Worm (Caenorhabditis elegans) whole organism, early embryonic: Measurements from ENCODE around the gene tmem-135.

ENCODE experiments used
- B0310.2 ChIP-seq: sonication (generic microtip); optimal IDR thresholded peaks from 2 replicates; lab custom pipeline; 2016; ENCODE audit warnings: mild to moderate bottlenecking, missing genetic modification characterization, missing compliant biosample characterization
- F13C5.2 ChIP-seq: sonication (generic microtip); optimal IDR thresholded peaks from 2 replicates; lab custom pipeline; 2017; ENCODE audit warnings: mild to moderate bottlenecking, missing genetic modification characterization, inconsistent platforms, missing compliant biosample characterization
- aly-1 ChIP-seq: sonication (generic microtip); optimal IDR thresholded peaks from 2 replicates; lab custom pipeline; 2016; ENCODE audit warnings: missing genetic modification characterization, missing compliant biosample characterization
- ama-1 ChIP-seq: fragments of 150-350 bp; optimal IDR thresholded peaks from 2 replicates; lab custom pipeline; 2014
- ceh-13 ChIP-seq: fragments of 200-800 bp; sonication (Bioruptor generic); optimal IDR thresholded peaks from 2 replicates; lab custom pipeline; 2018; ENCODE audit warnings: mild to moderate bottlenecking, missing genetic modification characterization, missing compliant biosample characterization
- ceh-36 ChIP-seq: sonication (generic microtip); optimal IDR thresholded peaks from 2 replicates; lab custom pipeline; 2016; ENCODE audit warnings: missing genetic modification characterization, inconsistent platforms, missing compliant biosample characterization
- ets-7 ChIP-seq: sonication (generic microtip); optimal IDR thresholded peaks from 2 replicates; lab custom pipeline; 2016; ENCODE audit warnings: missing genotype, missing genetic modification characterization, missing compliant biosample characterization
- flt-1 ChIP-seq: fragments of 200-800 bp; sonication (Bioruptor generic); IDR thresholded peaks from 2 replicates; pipeline ENCODE4 v1.3.6; 2022; ENCODE audit warnings: missing genetic modification characterization, missing compliant biosample characterization
- hmbx-1 ChIP-seq: sonication (generic microtip); optimal IDR thresholded peaks from 2 replicates; lab custom pipeline; 2016; ENCODE audit warnings: mild to moderate bottlenecking, missing genetic modification characterization, missing compliant biosample characterization
- hmg-4 ChIP-seq: fragments of 200-800 bp; sonication (Bioruptor generic); optimal IDR thresholded peaks from 2 replicates; lab custom pipeline; 2018; ENCODE audit warnings: mild to moderate bottlenecking, missing genetic modification characterization, missing compliant biosample characterization
- hnd-1 ChIP-seq: sonication (generic microtip); optimal IDR thresholded peaks from 2 replicates; lab custom pipeline; 2016; ENCODE audit warnings: missing genetic modification characterization, missing compliant biosample characterization
- pes-1 ChIP-seq: fragments of 200-800 bp; sonication (Bioruptor generic); IDR thresholded peaks from 2 replicates; pipeline ENCODE4 v1.3.6; 2022; ENCODE audit warnings: missing genetic modification reagents, missing genetic modification characterization, missing compliant biosample characterization
- scrt-1 ChIP-seq: fragments of 200-800 bp; sonication (Bioruptor generic); IDR thresholded peaks from 2 replicates; pipeline ENCODE4 v1.3.6; 2022; ENCODE audit warnings: missing genetic modification characterization, missing compliant biosample characterization
- sea-1 ChIP-seq: fragments of 200-800 bp; sonication (Bioruptor generic); conservative IDR thresholded peaks from 2 replicates; pipeline ENCODE4 v1.3.6; 2022; ENCODE audit warnings: missing genetic modification characterization, missing compliant biosample characterization
- tbx-11 ChIP-seq: fragments of 200-800 bp; sonication (Bioruptor generic); IDR thresholded peaks from 2 replicates; pipeline ENCODE4 v1.3.6; 2022; ENCODE audit warnings: missing genetic modification characterization, missing compliant biosample characterization
- tbx-37 ChIP-seq: fragments of 200-800 bp; sonication (Bioruptor generic); conservative IDR thresholded peaks from 2 replicates; pipeline ENCODE4 v1.3.6; 2022; ENCODE audit warnings: missing genetic modification reagents, missing genetic modification characterization, missing compliant biosample characterization
- tra-4 ChIP-seq: sonication (generic microtip); optimal IDR thresholded peaks from 2 replicates; lab custom pipeline; 2017; ENCODE audit warnings: missing genetic modification characterization, missing compliant biosample characterization

tmem-135 gene

DNA sequence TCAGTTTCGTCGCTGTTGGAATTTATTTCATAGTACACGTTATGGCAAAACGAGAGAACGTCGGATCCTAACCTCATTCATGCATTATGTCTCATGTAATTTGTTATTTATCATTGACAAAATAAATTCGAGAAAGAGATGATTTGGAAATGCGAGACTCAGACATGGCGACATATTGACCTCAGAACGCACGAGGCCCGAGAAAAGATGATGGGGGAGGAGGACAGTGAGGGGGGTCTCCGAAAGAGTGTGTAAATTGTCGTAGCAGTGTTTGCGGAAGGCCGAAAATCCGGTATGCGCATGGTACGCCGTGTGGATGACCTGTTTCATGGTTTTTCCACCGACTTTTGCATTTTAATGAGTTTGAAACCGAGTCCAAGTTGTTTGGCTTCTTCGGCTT, 37.9 kb upstream of the tmem-135 start:
- peak; percentile 22; the same call in 1 of the 2 replicates for TF ChIP-seq flt-1 (GFP tag; lab: Robert Waterston, UW)
- no peak; the same call in 1 of the 2 replicates for TF ChIP-seq pes-1 (GFP tag; lab: Robert Waterston, UW)
- TF ChIP-seq sea-1 (GFP tag; lab: Robert Waterston, UW) = 0 out of 2 replicates have a peak, but pooled peaks have one; percentile 43
- TF ChIP-seq F13C5.2 (tag; lab: Kevin White, UChicago) = peak; percentile 41
- peak; percentile 37 for TF ChIP-seq hmg-4
- TF ChIP-seq aly-1 (tag; lab: Kevin White, UChicago) = peak; percentile 6
- no peak for TF ChIP-seq ama-1 (lab: Kevin White, UChicago)
- TF ChIP-seq tbx-37 (GFP tag; lab: Robert Waterston, UW) = no peak

DNA sequence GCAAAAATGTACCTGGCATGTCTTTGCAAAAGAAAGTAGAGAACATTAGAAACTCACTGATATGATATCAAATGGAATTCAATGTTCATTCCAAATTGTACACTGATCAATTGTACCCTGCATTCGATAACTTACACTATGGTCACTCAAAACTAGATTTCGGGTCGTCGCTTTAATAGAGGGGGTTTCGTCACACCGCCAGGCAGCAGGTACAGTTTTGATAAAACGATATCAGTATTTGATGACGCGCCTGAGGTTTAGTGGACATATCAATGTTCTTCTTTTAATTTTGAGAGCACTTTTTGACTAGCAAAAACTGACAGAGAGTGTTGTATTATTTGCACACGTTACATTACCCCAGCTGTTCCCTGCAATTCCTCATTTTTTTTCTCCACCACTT, 37.4 kb upstream of the tmem-135 start:
- TF ChIP-seq F13C5.2 (tag; lab: Kevin White, UChicago) (no peak), flt-1 (GFP tag; lab: Robert Waterston, UW) (no peak), hmg-4 (no peak), tra-4 (tag; lab: Kevin White, UChicago) (no peak), B0310.2 (tag; lab: Kevin White, UChicago) (no peak)

DNA sequence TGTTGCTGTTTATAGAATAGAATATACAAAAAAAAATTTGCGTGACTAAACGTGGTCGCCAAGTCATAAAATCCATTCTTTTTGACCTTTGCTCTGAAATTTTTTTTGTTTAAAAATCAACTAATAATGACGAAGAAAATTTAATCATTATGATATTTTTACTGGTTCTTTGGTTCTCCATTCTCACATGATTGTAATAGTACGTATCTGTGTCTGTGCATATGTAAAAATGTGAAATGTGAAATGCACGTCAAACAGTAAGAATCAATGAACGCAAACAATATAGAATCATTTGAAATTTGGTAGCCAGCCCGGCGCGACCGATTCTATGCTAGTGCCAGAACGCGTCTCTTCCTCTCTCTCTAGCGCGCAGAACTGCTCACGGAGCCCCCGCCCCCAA, 36.7 kb upstream of the tmem-135 start, which contains the start of gene hosl-1:
Gene hosl-1, plus strand, starts transcription at position 301 of the 400 bp plus-strand sequence.
- TF ChIP-seq hmbx-1 (tag; lab: Kevin White, UChicago) (no peak), ceh-13 (GFP tag; lab: Kevin White, UChicago) (no peak), B0310.2 (tag; lab: Kevin White, UChicago) (no peak), ceh-36 (no peak), tbx-37 (GFP tag; lab: Robert Waterston, UW) (no peak), hnd-1 (tag; lab: Kevin White, UChicago) (no peak), ets-7 (tag; lab: Kevin White, UChicago) (no peak), F13C5.2 (tag; lab: Kevin White, UChicago) (no peak)

DNA sequence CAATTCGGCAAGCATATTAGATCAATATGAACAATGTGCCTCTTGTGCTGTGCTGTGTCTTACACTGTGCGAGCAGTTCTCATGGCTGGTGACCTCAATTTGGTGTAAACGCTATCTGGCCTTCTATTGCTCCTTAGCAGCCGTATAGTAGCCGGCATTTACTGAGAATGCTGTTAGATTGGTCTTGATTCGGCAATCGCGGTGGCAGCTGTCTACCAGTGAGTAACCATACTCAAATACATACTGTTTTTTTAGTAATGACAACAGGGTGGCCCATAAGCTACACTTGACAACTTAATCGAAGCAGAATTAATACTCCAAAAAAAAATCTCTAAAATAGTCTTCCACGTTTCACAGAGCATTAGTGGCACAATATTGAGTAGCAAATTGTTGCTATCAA, 26.4 kb upstream of the tmem-135 start, which contains the start of gene C46C11.4:
Gene C46C11.4, minus strand, starts transcription at position 101 of the 400 bp plus-strand sequence.
- no peak for TF ChIP-seq ceh-13 (GFP tag; lab: Kevin White, UChicago)
- no peak for TF ChIP-seq B0310.2 (tag; lab: Kevin White, UChicago)
- TF ChIP-seq scrt-1 (GFP tag; lab: Robert Waterston, UW) = no peak
- no peak for TF ChIP-seq tbx-37 (GFP tag; lab: Robert Waterston, UW)
- TF ChIP-seq ets-7 (tag; lab: Kevin White, UChicago) = no peak
- TF ChIP-seq ceh-36 = no peak
- TF ChIP-seq ama-1 (lab: Kevin White, UChicago) = no peak
- no peak for TF ChIP-seq aly-1 (tag; lab: Kevin White, UChicago)
- no peak for TF ChIP-seq pes-1 (GFP tag; lab: Robert Waterston, UW)
- no peak for TF ChIP-seq flt-1 (GFP tag; lab: Robert Waterston, UW)

DNA sequence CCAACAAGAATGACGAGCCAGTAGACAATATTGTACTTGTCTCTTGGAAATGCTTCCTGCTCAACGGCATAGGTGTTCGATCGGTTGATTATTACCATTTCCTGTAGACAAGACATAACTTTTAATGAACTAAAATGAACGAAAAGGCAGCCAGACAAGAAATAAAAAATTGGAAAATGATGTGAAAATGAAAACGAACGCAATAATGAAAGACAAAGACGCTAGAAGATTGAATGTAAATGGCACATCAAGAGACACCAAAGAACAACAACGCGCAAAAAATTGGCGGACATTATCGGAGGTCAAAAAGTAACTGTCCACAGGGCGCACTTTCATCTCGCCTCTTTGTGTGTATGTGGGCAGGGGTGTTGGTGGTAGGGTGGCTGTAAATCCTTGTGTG, 24.4 kb upstream of the tmem-135 start, which contains the start of gene ent-5:
Gene ent-5, minus strand, starts transcription at position 101 of the 400 bp plus-strand sequence.
- no peak for TF ChIP-seq hmbx-1 (tag; lab: Kevin White, UChicago)

DNA sequence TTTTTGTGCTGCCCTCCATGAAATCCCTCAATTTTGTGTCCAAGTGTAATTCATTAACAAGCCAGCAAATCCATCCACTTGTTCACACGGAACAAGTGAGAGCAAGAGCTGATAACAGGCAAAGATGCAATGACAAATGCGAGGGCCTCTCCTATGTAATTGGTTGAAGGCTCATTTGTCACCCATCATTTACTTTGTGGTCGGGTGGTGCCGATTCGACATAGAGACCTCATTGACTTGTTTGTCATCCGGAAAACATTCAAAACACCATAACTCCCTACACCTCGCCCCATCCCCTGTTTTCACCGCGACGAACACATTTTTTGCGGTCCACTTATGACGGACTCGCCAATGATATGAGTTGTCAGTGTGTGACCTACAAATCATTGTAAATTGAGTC, 22.1 kb upstream of the tmem-135 start:
- no peak for TF ChIP-seq tbx-11 (GFP tag; lab: Robert Waterston, UW)
- TF ChIP-seq ets-7 (tag; lab: Kevin White, UChicago) = no peak
- no peak for TF ChIP-seq scrt-1 (GFP tag; lab: Robert Waterston, UW)
- TF ChIP-seq sea-1 (GFP tag; lab: Robert Waterston, UW) = no peak
- TF ChIP-seq aly-1 (tag; lab: Kevin White, UChicago) = no peak
- no peak for TF ChIP-seq ama-1 (lab: Kevin White, UChicago)
- TF ChIP-seq tbx-37 (GFP tag; lab: Robert Waterston, UW) = no peak
- no peak for TF ChIP-seq flt-1 (GFP tag; lab: Robert Waterston, UW)
- TF ChIP-seq ceh-36 = no peak
- TF ChIP-seq hnd-1 (tag; lab: Kevin White, UChicago) = no peak
- no peak for TF ChIP-seq ceh-13 (GFP tag; lab: Kevin White, UChicago)

DNA sequence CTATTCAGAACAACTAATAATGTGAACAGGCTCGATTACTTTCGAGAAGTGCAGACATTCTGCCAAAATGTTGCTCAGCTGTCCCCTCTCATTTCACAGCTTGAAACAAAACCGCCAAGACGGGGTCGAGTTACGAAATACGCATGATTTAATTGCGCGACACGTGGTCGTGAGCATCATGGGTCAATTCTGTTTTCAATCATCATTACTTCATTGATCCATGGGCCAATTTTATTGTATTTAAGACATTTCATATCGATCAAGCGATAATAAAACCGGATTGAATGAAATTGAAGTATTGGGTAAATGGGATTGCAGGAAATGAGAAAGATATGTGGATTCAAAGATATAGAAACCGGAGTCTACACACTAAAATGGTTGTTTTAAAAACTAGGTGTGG, 20.6 kb upstream of the tmem-135 start:
- TF ChIP-seq ets-7 (tag; lab: Kevin White, UChicago) (no peak), ama-1 (lab: Kevin White, UChicago) (no peak), ceh-36 (no peak), aly-1 (tag; lab: Kevin White, UChicago) (no peak), tra-4 (tag; lab: Kevin White, UChicago) (no peak), tbx-37 (GFP tag; lab: Robert Waterston, UW) (no peak), sea-1 (GFP tag; lab: Robert Waterston, UW) (no peak), B0310.2 (tag; lab: Kevin White, UChicago) (no peak), flt-1 (GFP tag; lab: Robert Waterston, UW) (no peak), scrt-1 (GFP tag; lab: Robert Waterston, UW) (no peak), F13C5.2 (tag; lab: Kevin White, UChicago) (no peak), ceh-13 (GFP tag; lab: Kevin White, UChicago) (no peak), pes-1 (GFP tag; lab: Robert Waterston, UW) (no peak), hmg-4 (no peak)

DNA sequence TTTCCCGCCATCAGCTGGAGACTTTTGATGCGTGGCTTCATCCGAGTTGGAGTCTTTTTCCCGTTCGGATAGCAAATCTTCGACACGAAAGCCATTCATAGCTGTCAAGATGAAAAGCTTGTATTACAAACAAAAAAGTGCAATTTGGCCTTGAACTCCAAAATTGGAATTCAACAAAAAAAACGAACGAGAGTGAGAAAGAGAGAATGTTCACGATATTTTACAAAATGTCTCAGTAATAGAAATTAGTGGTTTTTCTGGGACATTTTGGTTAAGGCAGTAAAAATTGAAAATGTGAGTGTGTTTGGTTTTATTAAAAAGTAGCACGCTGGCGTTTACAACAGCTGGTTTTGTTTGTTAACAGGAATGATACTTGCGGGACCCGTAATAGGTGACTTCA, 19.4 kb upstream of the tmem-135 start, which contains the start of gene ceh-1:
Gene ceh-1, minus strand, starts transcription at position 101 of the 400 bp plus-strand sequence.
- TF ChIP-seq F13C5.2 (tag; lab: Kevin White, UChicago) = no peak
- no peak for TF ChIP-seq aly-1 (tag; lab: Kevin White, UChicago)
- no peak for TF ChIP-seq hmg-4
- no peak for TF ChIP-seq pes-1 (GFP tag; lab: Robert Waterston, UW)
- TF ChIP-seq B0310.2 (tag; lab: Kevin White, UChicago) = no peak
- TF ChIP-seq flt-1 (GFP tag; lab: Robert Waterston, UW) = no peak
- no peak for TF ChIP-seq tbx-37 (GFP tag; lab: Robert Waterston, UW)
- TF ChIP-seq scrt-1 (GFP tag; lab: Robert Waterston, UW) = no peak
- TF ChIP-seq tra-4 (tag; lab: Kevin White, UChicago) = no peak
- TF ChIP-seq ets-7 (tag; lab: Kevin White, UChicago) = no peak
